Fruit fly (Drosophila melanogaster) whole organism, prepupa: ENCODE measurements around the gene CG17786.

Experiments
- CG16779 ChIP-seq: fragments of 200-800 bp; sonication (Bioruptor generic); optimal IDR thresholded peaks from 3 replicates; lab custom pipeline; 2017; ENCODE audit warnings: missing biosample characterization, mild to moderate bottlenecking, missing genetic modification characterization
- CG6854 ChIP-seq: fragments of 200-800 bp; sonication (Bioruptor generic); optimal IDR thresholded peaks from 2 replicates; lab custom pipeline; 2017; ENCODE audit warnings: missing biosample characterization, mild to moderate bottlenecking, missing genetic modification characterization
- CG8119 ChIP-seq: fragments of 200-800 bp; sonication (Bioruptor generic); IDR thresholded peaks from 3 replicates; pipeline ENCODE4 v1.3.6; 2022; ENCODE audit warnings: missing biosample characterization, missing genetic modification characterization
- Lpt ChIP-seq: fragments of 200-800 bp; sonication (Bioruptor generic); optimal IDR thresholded peaks from 3 replicates; lab custom pipeline; 2016; ENCODE audit warnings: missing biosample characterization, missing genetic modification characterization
- Smox ChIP-seq: fragments of 200-800 bp; sonication (Bioruptor generic); optimal IDR thresholded peaks from 3 replicates; lab custom pipeline; 2016; ENCODE audit warnings: missing biosample characterization, missing genetic modification characterization
- spab ChIP-seq: fragments of 200-800 bp; sonication (Bioruptor generic); optimal IDR thresholded peaks from 2 replicates; lab custom pipeline; 2017; ENCODE audit warnings: missing biosample characterization, mild to moderate bottlenecking, missing genetic modification characterization, missing genetic modification reagents

- TF ChIP-seq CG6854 (GFP tag; lab: Kevin White, UChicago) (no peak), spab (GFP tag; lab: Kevin White, UChicago) (no peak), Lpt (no peak), CG16779 (no peak), Smox (GFP tag; lab: Kevin White, UChicago) (no peak), CG8119 (no peak)
Observed at dm6 chr3R:24228675-24229074, 10.2 kb upstream of the CG17786 start, which contains the start of gene Acp95EF.
